Worm (Caenorhabditis elegans) whole organism, late embryonic: ENCODE data around the gene C04A11.5.
A peak's percentile ranks its signal among the peaks of the same experiment; 100 is the strongest.

Experiments used
- che-1 ChIP-seq: sonication (generic microtip); optimal IDR thresholded peaks from 2 replicates; lab custom pipeline; 2016; ENCODE audit warnings: mild to moderate bottlenecking, missing genetic modification characterization, missing compliant biosample characterization
- dmd-4 ChIP-seq: sonication (generic microtip); optimal IDR thresholded peaks from 2 replicates; lab custom pipeline; 2016; ENCODE audit warnings: borderline replicate concordance, missing genetic modification characterization, missing compliant biosample characterization
- elt-2 ChIP-seq: sonication (generic microtip); optimal IDR thresholded peaks from 2 replicates; lab custom pipeline; 2016; ENCODE audit warnings: missing genetic modification reagents, missing genetic modification characterization, missing compliant biosample characterization
- hlh-15 ChIP-seq: sonication (generic microtip); optimal IDR thresholded peaks from 2 replicates; lab custom pipeline; 2016; ENCODE audit warnings: missing genetic modification characterization, missing compliant biosample characterization
- nhr-232 ChIP-seq: sonication (generic microtip); optimal IDR thresholded peaks from 2 replicates; lab custom pipeline; 2016; ENCODE audit warnings: missing genetic modification characterization, missing compliant biosample characterization
- pat-9 ChIP-seq: fragments of 200-800 bp; sonication (Bioruptor generic); optimal IDR thresholded peaks from 2 replicates; lab custom pipeline; 2018; ENCODE audit warnings: mild to moderate bottlenecking, missing genetic modification characterization, moderate library complexity, missing compliant biosample characterization
- pha-2 ChIP-seq: sonication (generic microtip); optimal IDR thresholded peaks from 2 replicates; lab custom pipeline; 2017; ENCODE audit warnings: mild to moderate bottlenecking, missing genetic modification characterization, missing compliant biosample characterization
- unc-86 ChIP-seq: sonication (generic microtip); optimal IDR thresholded peaks from 2 replicates; lab custom pipeline; 2016; ENCODE audit warnings: missing genetic modification characterization, missing compliant biosample characterization

- TF ChIP-seq unc-86 (peak; percentile 81), pat-9 (peak; percentile 36), hlh-15 (tag; lab: Kevin White, UChicago) (no peak), pha-2 (tag; lab: Kevin White, UChicago) (no peak), dmd-4 (tag; lab: Kevin White, UChicago) (peak; percentile 11), nhr-232 (no peak), che-1 (tag; lab: Kevin White, UChicago) (no peak), elt-2 (tag; lab: Kevin White, UChicago) (peak; percentile 54)
These were observed 36.4 kb downstream of the C04A11.5 start for ce11 chrX:13700642-13701233.
